In the genomic region with DNA sequence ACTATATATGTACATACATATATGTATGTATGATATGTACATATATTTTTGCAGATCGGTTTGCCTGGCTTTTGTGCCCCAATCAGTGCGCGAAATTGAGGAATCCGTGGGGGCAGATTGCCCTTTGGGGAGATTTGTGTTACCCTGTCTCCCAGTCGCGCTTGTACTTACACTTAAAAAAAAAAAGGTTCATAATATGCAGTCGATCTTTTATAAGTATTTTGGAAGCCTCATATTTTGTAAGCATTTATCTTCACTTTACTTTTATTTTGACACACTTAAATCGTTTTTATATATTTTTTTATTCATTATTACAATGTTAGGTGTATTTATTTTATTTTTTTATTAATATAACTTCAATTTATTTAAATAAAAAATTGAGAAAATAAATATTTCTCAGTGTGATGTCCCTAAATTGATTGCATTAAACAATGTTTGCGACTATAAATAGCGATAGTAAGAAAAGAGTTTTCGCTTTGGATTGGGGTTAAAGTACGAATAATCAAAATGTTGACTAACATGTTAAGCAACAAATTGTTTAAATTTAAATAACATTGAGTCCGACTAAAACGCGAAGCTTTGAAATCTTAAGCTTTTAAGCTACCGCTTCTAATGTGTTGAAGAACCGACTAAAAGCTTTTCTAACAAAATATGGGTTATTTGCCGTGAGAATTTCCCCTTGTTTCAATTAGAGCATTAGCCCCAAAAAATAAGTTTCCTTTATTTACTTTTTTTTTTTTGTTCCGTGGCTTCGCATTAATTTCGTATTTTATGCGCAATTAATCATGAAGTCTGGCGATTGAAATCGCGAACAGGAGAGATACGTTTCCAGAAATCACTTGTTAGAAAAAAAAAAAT, we compare ENCODE assay signal across 2 fruit fly cellular contexts.
TF ChIP-seq lines count a peak whose summit lies in the region.

No protein-coding gene starts in this region.

TF ChIP-seq in whole organism, embryonic, 481 proteins besides CTCF, POLR2A, EP300 and RAD21 (continued from another document and continues in another):
- TF ChIP-seq Side (GFP tag; optimal IDR thresholded peaks at IDR 0.05; lab: Kevin White, UChicago): no peak
- peak; percentile 28; the same call in 1 of the 3 replicates for TF ChIP-seq tgo (GFP tag; IDR thresholded peaks at IDR 0.05; lab: Robert Waterston, UW)
- TF ChIP-seq Myb (GFP tag; optimal IDR thresholded peaks at IDR 0.05; lab: Kevin White, UChicago): no peak
- no peak for TF ChIP-seq CG7745 (tag; optimal IDR thresholded peaks at IDR 0.05; lab: Kevin White, UChicago)
- TF ChIP-seq phol (tag; optimal IDR thresholded peaks at IDR 0.05; lab: Kevin White, UChicago): no peak
- no peak for TF ChIP-seq nau (GFP tag; optimal IDR thresholded peaks at IDR 0.05; lab: Kevin White, UChicago)
- TF ChIP-seq BtbVII (GFP tag; optimal IDR thresholded peaks at IDR 0.05; lab: Kevin White, UChicago): no peak
- TF ChIP-seq CG11695 (GFP tag; IDR thresholded peaks at IDR 0.05; lab: Robert Waterston, UW): no peak
- no peak for TF ChIP-seq CG17829 (tag; optimal IDR thresholded peaks at IDR 0.05; lab: Kevin White, UChicago)
- TF ChIP-seq CG8924 (tag; optimal IDR thresholded peaks at IDR 0.05; lab: Kevin White, UChicago): peak; percentile 19
- no peak for TF ChIP-seq CG17328 (GFP tag; IDR thresholded peaks at IDR 0.05; lab: Robert Waterston, UW)
- TF ChIP-seq CG5180 (GFP tag; optimal IDR thresholded peaks at IDR 0.05; lab: Kevin White, UChicago): no peak
- no peak for TF ChIP-seq CG32772 (GFP tag; IDR thresholded peaks at IDR 0.05; lab: Robert Waterston, UW)
- no peak for TF ChIP-seq CG12942 (GFP tag; optimal IDR thresholded peaks at IDR 0.05; lab: Kevin White, UChicago)
- TF ChIP-seq CG6854 (GFP tag; optimal IDR thresholded peaks at IDR 0.05; lab: Kevin White, UChicago): no peak
- TF ChIP-seq so (GFP tag; IDR thresholded peaks at IDR 0.05; lab: Robert Waterston, UW): no peak
- no peak for TF ChIP-seq D19A (tag; optimal IDR thresholded peaks at IDR 0.05; lab: Kevin White, UChicago)
- no peak for TF ChIP-seq CG2129 (GFP tag; IDR thresholded peaks at IDR 0.05; lab: Robert Waterston, UW; ENCODE audit: partially characterized antibody)
- no peak for TF ChIP-seq CG7987 (GFP tag; optimal IDR thresholded peaks at IDR 0.05; lab: Kevin White, UChicago)
- peak; percentile 33 for TF ChIP-seq Sox102F (GFP tag; optimal IDR thresholded peaks at IDR 0.05; lab: Kevin White, UChicago)
- no peak for TF ChIP-seq Optix (GFP tag; IDR thresholded peaks at IDR 0.05; lab: Robert Waterston, UW)
- TF ChIP-seq shn (GFP tag; optimal IDR thresholded peaks at IDR 0.05; lab: Kevin White, UChicago): no peak
- TF ChIP-seq ase (GFP tag; IDR thresholded peaks at IDR 0.05; lab: Robert Waterston, UW): no peak
- TF ChIP-seq PHDP (tag; optimal IDR thresholded peaks at IDR 0.05; lab: Kevin White, UChicago): peak; percentile 38
- TF ChIP-seq Dip2 (GFP tag; IDR thresholded peaks at IDR 0.05; lab: Robert Waterston, UW): no peak
- TF ChIP-seq ro (GFP tag; IDR thresholded peaks at IDR 0.05; lab: Robert Waterston, UW): no peak
- TF ChIP-seq da (GFP tag; optimal IDR thresholded peaks at IDR 0.05; lab: Kevin White, UChicago): no peak
- no peak for TF ChIP-seq CG3726 (GFP tag; IDR thresholded peaks at IDR 0.05; lab: Robert Waterston, UW)
- no peak for TF ChIP-seq bbx (GFP tag; IDR thresholded peaks at IDR 0.05; lab: Robert Waterston, UW; ENCODE audit: partially characterized antibody)
- no peak for TF ChIP-seq dan (GFP tag; IDR thresholded peaks at IDR 0.05; lab: Robert Waterston, UW)
- TF ChIP-seq CG15479 (GFP tag; optimal IDR thresholded peaks at IDR 0.05; lab: Kevin White, UChicago): no peak
- TF ChIP-seq repo (GFP tag; optimal IDR thresholded peaks at IDR 0.05; lab: Kevin White, UChicago): no peak
- TF ChIP-seq sima (GFP tag; optimal IDR thresholded peaks at IDR 0.05; lab: Kevin White, UChicago): no peak
- TF ChIP-seq CG2678 (tag; optimal IDR thresholded peaks at IDR 0.05; lab: Kevin White, UChicago): peak; percentile 59
- TF ChIP-seq rib (GFP tag; IDR thresholded peaks at IDR 0.05; lab: Robert Waterston, UW): no peak
- TF ChIP-seq CG13287 (GFP tag; IDR thresholded peaks at IDR 0.05; lab: Robert Waterston, UW; ENCODE audit: partially characterized antibody): peak; percentile 8; the same call in 1 of the 2 replicates
- TF ChIP-seq jumu (GFP tag; optimal IDR thresholded peaks at IDR 0.05; lab: Kevin White, UChicago): no peak
- TF ChIP-seq HHEX (GFP tag; optimal IDR thresholded peaks at IDR 0.05; lab: Kevin White, UChicago): no peak
- TF ChIP-seq CG2889 (GFP tag; IDR thresholded peaks at IDR 0.05; lab: Robert Waterston, UW): no peak
- peak; percentile 13 for TF ChIP-seq Blimp-1 (GFP tag; optimal IDR thresholded peaks at IDR 0.05; lab: Kevin White, UChicago)
- TF ChIP-seq CG17802 (tag; optimal IDR thresholded peaks at IDR 0.05; lab: Kevin White, UChicago): no peak
- no peak for TF ChIP-seq knrl (GFP tag; IDR thresholded peaks at IDR 0.05; lab: Robert Waterston, UW; ENCODE audit: partially characterized antibody)
- TF ChIP-seq Camta (GFP tag; optimal IDR thresholded peaks at IDR 0.05; lab: Kevin White, UChicago): no peak
- no peak for TF ChIP-seq D (optimal IDR thresholded peaks at IDR 0.05; lab: Kevin White, UChicago)
- no peak for TF ChIP-seq D (GFP tag; optimal IDR thresholded peaks at IDR 0.05; lab: Kevin White, UChicago)
- TF ChIP-seq ems (GFP tag; optimal IDR thresholded peaks at IDR 0.05; lab: Kevin White, UChicago): no peak
- TF ChIP-seq bowl (GFP tag; IDR thresholded peaks at IDR 0.05; lab: Robert Waterston, UW): no peak
- TF ChIP-seq Hmr (GFP tag; optimal IDR thresholded peaks at IDR 0.05; lab: Kevin White, UChicago): peak; percentile 60
- no peak for TF ChIP-seq mam (GFP tag; optimal IDR thresholded peaks at IDR 0.05; lab: Kevin White, UChicago)
- TF ChIP-seq pum (GFP tag; optimal IDR thresholded peaks at IDR 0.05; lab: Kevin White, UChicago): no peak
- TF ChIP-seq vvl (GFP tag; IDR thresholded peaks at IDR 0.05; lab: Robert Waterston, UW): peak; percentile 55; the same call in 1 of the 2 replicates
- TF ChIP-seq CG18262 (tag; optimal IDR thresholded peaks at IDR 0.05; lab: Kevin White, UChicago): peak; percentile 22
- TF ChIP-seq pita (GFP tag; optimal IDR thresholded peaks at IDR 0.05; lab: Kevin White, UChicago): peak; percentile 1
- TF ChIP-seq GATAe (GFP tag; conservative IDR thresholded peaks at IDR 0.05; lab: Robert Waterston, UW): no peak
- TF ChIP-seq danr (GFP tag; IDR thresholded peaks at IDR 0.05; lab: Robert Waterston, UW): no peak
- no peak for TF ChIP-seq CrebB (tag; optimal IDR thresholded peaks at IDR 0.05; lab: Kevin White, UChicago)
- no peak for TF ChIP-seq CG11456 (GFP tag; IDR thresholded peaks at IDR 0.05; lab: Robert Waterston, UW)
- TF ChIP-seq CG9817 (tag; optimal IDR thresholded peaks at IDR 0.05; lab: Kevin White, UChicago): no peak
- no peak for TF ChIP-seq CG8089 (GFP tag; optimal IDR thresholded peaks at IDR 0.05; lab: Kevin White, UChicago)
- TF ChIP-seq lov (optimal IDR thresholded peaks at IDR 0.05; lab: Kevin White, UChicago): no peak
- TF ChIP-seq lov (GFP tag; IDR thresholded peaks at IDR 0.05; lab: Robert Waterston, UW): no peak
- no peak for TF ChIP-seq CG9932 (GFP tag; IDR thresholded peaks at IDR 0.05; lab: Robert Waterston, UW)
- TF ChIP-seq CG17361 (GFP tag; IDR thresholded peaks at IDR 0.05; lab: Robert Waterston, UW): 0 out of 3 replicates have a peak, but pooled peaks have one; percentile 14

TF ChIP-seq in whole organism, prepupa, 60 proteins besides CTCF, POLR2A, EP300 and RAD21 (continued from another document):
- TF ChIP-seq Ets21C (GFP tag; optimal IDR thresholded peaks at IDR 0.05; lab: Kevin White, UChicago) (no peak), Sox14 (GFP tag; optimal IDR thresholded peaks at IDR 0.05; lab: Kevin White, UChicago) (no peak), Gug (GFP tag; IDR thresholded peaks at IDR 0.05; lab: Robert Waterston, UW) (no peak), CG8119 (GFP tag; IDR thresholded peaks at IDR 0.05; lab: Robert Waterston, UW) (peak; percentile 59), Sox102F (GFP tag; optimal IDR thresholded peaks at IDR 0.05; lab: Kevin White, UChicago) (peak; percentile 31), acj6 (GFP tag; optimal IDR thresholded peaks at IDR 0.05; lab: Kevin White, UChicago) (peak; percentile 1), ss (GFP tag; optimal IDR thresholded peaks at IDR 0.05; lab: Kevin White, UChicago) (no peak), CG16779 (tag; optimal IDR thresholded peaks at IDR 0.05; lab: Kevin White, UChicago) (no peak), CG6808 (GFP tag; optimal IDR thresholded peaks at IDR 0.05; lab: Kevin White, UChicago) (no peak), CG10631 (GFP tag; optimal IDR thresholded peaks at IDR 0.05; lab: Kevin White, UChicago) (peak; percentile 12), CG8632 (GFP tag; optimal IDR thresholded peaks at IDR 0.05; lab: Kevin White, UChicago) (peak; percentile 28)
